Worm (Caenorhabditis elegans) whole organism, early embryonic: ENCODE measurements around the gene sms-1.

ENCODE experiments used
- B0310.2 ChIP-seq: sonication (generic microtip); optimal IDR thresholded peaks from 2 replicates; lab custom pipeline; 2016; ENCODE audit warnings: mild to moderate bottlenecking, missing genetic modification characterization, missing compliant biosample characterization
- aly-1 ChIP-seq: sonication (generic microtip); optimal IDR thresholded peaks from 2 replicates; lab custom pipeline; 2016; ENCODE audit warnings: missing genetic modification characterization, missing compliant biosample characterization
- ama-1 ChIP-seq: fragments of 150-350 bp; optimal IDR thresholded peaks from 2 replicates; lab custom pipeline; 2014
- ceh-36 ChIP-seq: sonication (generic microtip); optimal IDR thresholded peaks from 2 replicates; lab custom pipeline; 2016; ENCODE audit warnings: missing genetic modification characterization, inconsistent platforms, missing compliant biosample characterization
- ets-7 ChIP-seq: sonication (generic microtip); optimal IDR thresholded peaks from 2 replicates; lab custom pipeline; 2016; ENCODE audit warnings: missing genotype, missing genetic modification characterization, missing compliant biosample characterization
- flt-1 ChIP-seq: fragments of 200-800 bp; sonication (Bioruptor generic); IDR thresholded peaks from 2 replicates; pipeline ENCODE4 v1.3.6; 2022; ENCODE audit warnings: missing genetic modification characterization, missing compliant biosample characterization
- hmg-4 ChIP-seq: fragments of 200-800 bp; sonication (Bioruptor generic); optimal IDR thresholded peaks from 2 replicates; lab custom pipeline; 2018; ENCODE audit warnings: mild to moderate bottlenecking, missing genetic modification characterization, missing compliant biosample characterization
- hnd-1 ChIP-seq: sonication (generic microtip); optimal IDR thresholded peaks from 2 replicates; lab custom pipeline; 2016; ENCODE audit warnings: missing genetic modification characterization, missing compliant biosample characterization
- sea-1 ChIP-seq: fragments of 200-800 bp; sonication (Bioruptor generic); conservative IDR thresholded peaks from 2 replicates; pipeline ENCODE4 v1.3.6; 2022; ENCODE audit warnings: missing genetic modification characterization, missing compliant biosample characterization
- tra-4 ChIP-seq: sonication (generic microtip); optimal IDR thresholded peaks from 2 replicates; lab custom pipeline; 2017; ENCODE audit warnings: missing genetic modification characterization, missing compliant biosample characterization

- TF ChIP-seq B0310.2 (tag; lab: Kevin White, UChicago) (no peak), flt-1 (no peak), aly-1 (tag; lab: Kevin White, UChicago) (no peak), tra-4 (tag; lab: Kevin White, UChicago) (no peak), ama-1 (lab: Kevin White, UChicago) (no peak), hmg-4 (GFP tag; lab: Kevin White, UChicago) (no peak), ceh-36 (no peak), sea-1 (GFP tag; lab: Robert Waterston, UW) (no peak), ets-7 (no peak), hnd-1 (no peak)
Observed at ce11 chrIV:11467413-11467812, 30.6 kb downstream of the sms-1 start, which contains the start of gene C10C6.7.
